Worm (Caenorhabditis elegans): ENCODE results near the gene mlh-1.

mlh-1 gene

DNA sequence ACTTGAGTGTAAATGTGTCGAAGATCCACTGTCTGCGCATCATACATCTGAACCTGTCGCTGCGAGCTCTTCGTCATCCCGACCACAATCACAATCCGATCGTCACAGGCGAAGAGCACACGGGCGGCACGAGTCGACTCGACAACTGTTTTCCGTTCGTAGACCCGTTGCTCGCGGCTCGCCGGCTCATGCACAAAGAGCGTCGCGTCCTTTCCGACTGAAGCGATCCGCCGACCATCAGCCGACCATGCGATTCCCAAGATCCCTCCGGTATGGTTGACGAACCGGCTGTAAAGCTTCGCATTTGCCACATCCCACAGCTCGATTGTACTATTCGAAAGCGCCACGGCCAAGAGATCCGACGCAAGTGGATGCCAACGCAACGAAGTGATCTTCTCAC is 4.1 kb upstream of the mlh-1 start:
- TF ChIP-seq pha-2 (tag; optimal IDR thresholded peaks at IDR 0.05) = no peak
- TF ChIP-seq ceh-24 (tag; optimal IDR thresholded peaks at IDR 0.05) = no peak
- TF ChIP-seq hlh-13 (GFP tag; optimal IDR thresholded peaks at IDR 0.05) = no peak
- TF ChIP-seq pat-9 (tag; optimal IDR thresholded peaks at IDR 0.05) = no peak
- TF ChIP-seq hlh-8 (tag; optimal IDR thresholded peaks at IDR 0.05) = no peak
- no peak for TF ChIP-seq lin-11 (tag; optimal IDR thresholded peaks at IDR 0.05)
- no peak for TF ChIP-seq pqm-1 (tag; optimal IDR thresholded peaks at IDR 0.05)

ce11 chrIII:13510753-13511152 is 3.6 kb downstream of the mlh-1 start:
- TF ChIP-seq eyg-1 (tag; optimal IDR thresholded peaks at IDR 0.05) (no peak), syd-9 (tag; optimal IDR thresholded peaks at IDR 0.05) (no peak), dmd-4 (tag; optimal IDR thresholded peaks at IDR 0.05; ENCODE audit: borderline replicate concordance) (no peak), ceh-9 (tag; optimal IDR thresholded peaks at IDR 0.05) (no peak), che-1 (tag; optimal IDR thresholded peaks at IDR 0.05) (no peak), Y22D7AL.16 (tag; optimal IDR thresholded peaks at IDR 0.05) (no peak), ahr-1 (tag; optimal IDR thresholded peaks at IDR 0.05) (no peak), unc-42 (tag; optimal IDR thresholded peaks at IDR 0.05) (no peak), hlh-30 (tag; optimal IDR thresholded peaks at IDR 0.05; ENCODE audit: insufficient read depth) (no peak), ceh-24 (tag; optimal IDR thresholded peaks at IDR 0.05) (no peak), F13H6.1 (tag; optimal IDR thresholded peaks at IDR 0.05) (no peak), nhr-11 (tag; optimal IDR thresholded peaks at IDR 0.05) (no peak), ceh-6 (GFP tag; optimal IDR thresholded peaks at IDR 0.05) (no peak), pqm-1 (tag; optimal IDR thresholded peaks at IDR 0.05) (no peak), tbx-7 (tag; optimal IDR thresholded peaks at IDR 0.05) (no peak), pat-9 (tag; optimal IDR thresholded peaks at IDR 0.05) (no peak), unc-3 (GFP tag; conservative IDR thresholded peaks at IDR 0.05) (no peak), unc-3 (tag; optimal IDR thresholded peaks at IDR 0.05) (no peak), lin-11 (tag; optimal IDR thresholded peaks at IDR 0.05) (no peak), ceh-22 (tag; optimal IDR thresholded peaks at IDR 0.05) (no peak), hlh-13 (GFP tag; optimal IDR thresholded peaks at IDR 0.05) (no peak)

- TF ChIP-seq hlh-13 (GFP tag; optimal IDR thresholded peaks at IDR 0.05) (no peak), sox-2 (GFP tag; IDR thresholded peaks at IDR 0.05) (no peak), ceh-19 (GFP tag; optimal IDR thresholded peaks at IDR 0.05) (no peak), pag-3 (tag; optimal IDR thresholded peaks at IDR 0.05; ENCODE audit: borderline replicate concordance) (no peak), pat-9 (tag; optimal IDR thresholded peaks at IDR 0.05) (no peak), elt-2 (tag; optimal IDR thresholded peaks at IDR 0.05) (no peak), odd-2 (tag; optimal IDR thresholded peaks at IDR 0.05) (no peak), lin-11 (tag; optimal IDR thresholded peaks at IDR 0.05) (no peak), unc-42 (tag; optimal IDR thresholded peaks at IDR 0.05) (no peak), ceh-31 (tag; optimal IDR thresholded peaks at IDR 0.05) (no peak), sox-4 (tag; optimal IDR thresholded peaks at IDR 0.05) (no peak), pha-2 (tag; optimal IDR thresholded peaks at IDR 0.05) (no peak), ama-1 (optimal IDR thresholded peaks at IDR 0.05) (no peak), dmd-4 (tag; optimal IDR thresholded peaks at IDR 0.05; ENCODE audit: borderline replicate concordance) (no peak), fax-1 (tag; optimal IDR thresholded peaks at IDR 0.05) (no peak), lim-6 (tag; optimal IDR thresholded peaks at IDR 0.05) (no peak), dve-1 (tag; optimal IDR thresholded peaks at IDR 0.05) (no peak), pha-4 (tag; optimal IDR thresholded peaks at IDR 0.05) (no peak), sdc-2 (tag; optimal IDR thresholded peaks at IDR 0.05) (no peak), ets-4 (tag; optimal IDR thresholded peaks at IDR 0.05) (no peak)
Measured at ce11 chrIII:13505718-13506117, 8.7 kb downstream of the mlh-1 start, which contains the start of gene T28A8.3. TSS of gene T28A8.3 (plus strand) at chrIII:13506018.

- TF ChIP-seq ceh-22 (tag; optimal IDR thresholded peaks at IDR 0.05) (no peak), ref-2 (tag; optimal IDR thresholded peaks at IDR 0.05) (no peak)
Measured at ce11 chrIII:13503379-13503778, 11.0 kb downstream of the mlh-1 start, which contains the start of gene T28A8.4. TSS of gene T28A8.4 (plus strand) at chrIII:13503679.

Data from whole organism, late embryonic.